Worm (Caenorhabditis elegans) whole organism, L1 larva: ENCODE data around the gene F59B10.5.

Experiments
- ama-1 ChIP-seq: fragments of 150-350 bp; optimal IDR thresholded peaks from 2 replicates; lab custom pipeline; 2014
- efl-1 ChIP-seq, 4 experiments: fragments of 150-350 bp; optimal IDR thresholded peaks in 3 of 4; peaks in 1 of 4; 1 replicate in 1 of 4; 2 replicates in 3 of 4; lab custom pipeline; 2014; ENCODE audit warnings: missing biosample characterization in 2 of 4, missing genetic modification characterization in 2 of 4, missing genetic modification reagents in 2 of 4
- nhr-12 ChIP-seq: sonication (generic microtip); optimal IDR thresholded peaks from 2 replicates; lab custom pipeline; 2017; ENCODE audit warnings: missing biosample characterization, missing genetic modification characterization

DNA sequence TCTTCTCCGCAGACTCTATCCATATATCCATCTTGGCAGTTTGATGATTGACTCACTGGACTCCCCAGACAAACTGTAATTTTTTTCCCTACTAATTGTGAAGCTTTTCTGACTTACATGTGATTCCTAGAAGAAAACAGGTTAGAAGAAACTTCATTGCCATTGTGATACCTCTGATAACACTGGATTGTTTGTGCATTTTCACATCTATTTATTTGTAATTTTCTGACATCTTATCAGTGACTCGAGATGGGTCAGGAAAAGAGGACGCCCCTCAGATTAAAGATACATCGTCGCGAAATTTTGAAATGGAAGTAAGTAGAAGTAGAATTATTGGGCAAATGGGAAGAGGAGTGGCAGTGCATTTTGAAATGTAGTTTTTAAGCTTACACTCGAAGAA is 33.2 kb downstream of the F59B10.5 start, which contains the start of gene clec-61:
- TF ChIP-seq efl-1 (optimal IDR thresholded peaks at IDR 0.05; lab: Kevin White, UChicago): no peak
- TF ChIP-seq efl-1 (GFP tag; optimal IDR thresholded peaks at IDR 0.05 in 1 of 2; lab: Kevin White, UChicago): no peak
- no peak for TF ChIP-seq ama-1 (lab: Kevin White, UChicago)
- no peak for TF ChIP-seq nhr-12 (tag; lab: Kevin White, UChicago)
